Worm (Caenorhabditis elegans): Measurements from ENCODE around the gene B0416.3.

- TF ChIP-seq nhr-11 (tag; optimal IDR thresholded peaks at IDR 0.05) (no peak), ttx-3 (tag; optimal IDR thresholded peaks at IDR 0.05) (no peak), T23F11.4 (GFP tag; optimal IDR thresholded peaks at IDR 0.05) (no peak), ceh-31 (tag; optimal IDR thresholded peaks at IDR 0.05) (no peak), pax-1 (tag; optimal IDR thresholded peaks at IDR 0.05) (no peak), pha-4 (tag; optimal IDR thresholded peaks at IDR 0.05) (no peak), sox-2 (GFP tag; IDR thresholded peaks at IDR 0.05) (no peak), tbx-2 (tag; optimal IDR thresholded peaks at IDR 0.05) (no peak), K09A11.1 (tag; optimal IDR thresholded peaks at IDR 0.05; ENCODE audit: insufficient read depth) (no peak), F13H6.1 (tag; optimal IDR thresholded peaks at IDR 0.05) (no peak)
These were observed 19.6 kb upstream of the B0416.3 start for ce11 chrX:9271886-9272285.
